Fruit fly (Drosophila melanogaster): ENCODE data around the gene sty.
A peak's percentile ranks its signal among the peaks of the same experiment; 100 is the strongest.

sty gene

DNA sequence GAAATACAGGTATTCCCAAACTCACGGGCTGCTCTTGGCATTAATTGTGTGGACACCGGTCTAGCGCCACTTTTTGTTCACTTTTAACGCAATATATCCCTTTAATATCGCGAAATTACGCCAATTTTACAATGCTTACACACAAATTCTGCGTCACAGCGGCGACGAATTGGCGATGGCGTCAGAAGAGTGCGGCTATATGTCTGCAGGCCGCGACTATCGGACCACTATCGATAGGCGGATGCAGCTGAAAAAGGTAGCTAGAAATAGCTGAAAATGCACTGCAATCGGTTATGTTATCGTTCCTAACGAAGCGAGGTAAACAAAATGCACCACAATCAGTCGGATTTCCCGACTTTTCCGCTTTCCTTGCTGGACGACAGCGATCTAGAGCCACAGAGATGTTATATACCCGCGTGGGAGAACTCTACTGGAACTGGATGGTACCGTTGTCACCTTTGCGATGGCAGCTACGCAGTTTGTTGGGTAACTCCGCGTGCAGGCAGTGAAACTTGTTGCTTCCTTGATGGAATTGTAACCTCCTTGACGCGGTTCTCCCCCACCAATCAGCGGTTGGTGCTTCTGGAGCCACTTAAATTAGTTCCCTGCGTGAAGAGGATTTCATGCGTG is 50.6 kb downstream of the sty start, which contains the start of the genes Ythdc1 and CG12010 (continued):
- TF ChIP-seq CHES-1-like (GFP tag; optimal IDR thresholded peaks at IDR 0.05): peak; percentile 91
- TF ChIP-seq peb (GFP tag; IDR thresholded peaks at IDR 0.05): no peak
- peak; percentile 39; the same call in 1 of the 2 replicates for TF ChIP-seq sob (GFP tag; IDR thresholded peaks at IDR 0.05)
- TF ChIP-seq Ada2b (GFP tag; IDR thresholded peaks at IDR 0.05): no peak
- TF ChIP-seq danr (GFP tag; IDR thresholded peaks at IDR 0.05): no peak
- peak; percentile 65 for TF ChIP-seq E2f2 (GFP tag; IDR thresholded peaks at IDR 0.05)
- peak; percentile 23 for TF ChIP-seq ftz-f1 (GFP tag; optimal IDR thresholded peaks at IDR 0.05)
- TF ChIP-seq gro (GFP tag; optimal IDR thresholded peaks at IDR 0.05): peak; percentile 34
- TF ChIP-seq CG18619 (GFP tag; optimal IDR thresholded peaks at IDR 0.05): peak; percentile 10
- TF ChIP-seq CG10462 (GFP tag; optimal IDR thresholded peaks at IDR 0.05): no peak
- TF ChIP-seq CG8290 (GFP tag; optimal IDR thresholded peaks at IDR 0.05): no peak
- TF ChIP-seq CG8290 (tag; optimal IDR thresholded peaks at IDR 0.05): no peak
- TF ChIP-seq MBD-R2 (GFP tag; IDR thresholded peaks at IDR 0.05): peak; percentile 91
- no peak for TF ChIP-seq CG14441 (GFP tag; IDR thresholded peaks at IDR 0.05)
- TF ChIP-seq org-1 (GFP tag; optimal IDR thresholded peaks at IDR 0.05): no peak
- peak; percentile 86 for TF ChIP-seq zen2 (GFP tag; IDR thresholded peaks at IDR 0.05; ENCODE audit: partially characterized antibody)

DNA sequence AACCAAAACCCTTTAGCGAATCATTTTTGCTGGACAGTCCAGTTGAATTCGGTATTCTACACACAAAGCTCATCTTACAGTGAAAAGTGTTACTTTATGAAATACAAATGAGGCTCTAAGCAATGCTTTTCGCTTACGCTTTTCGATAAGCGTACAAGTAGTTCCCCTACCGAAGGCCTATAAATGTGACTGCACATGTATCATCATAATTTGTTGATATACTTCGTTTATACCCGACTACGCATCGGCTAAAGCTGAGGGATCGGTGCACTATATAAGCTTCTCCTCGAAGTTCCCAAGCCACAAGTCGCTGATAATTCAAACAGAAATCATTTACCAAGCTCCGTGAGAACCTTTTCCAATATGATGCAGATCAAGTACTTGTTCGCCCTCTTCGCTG is 55.5 kb downstream of the sty start, which contains the start of gene Drs:
Gene Drs (plus strand): TSS at position 301 of the 400 bp plus-strand sequence.
- TF ChIP-seq CkIIα-i1 (GFP tag; IDR thresholded peaks at IDR 0.05) (no peak), CG10431 (GFP tag; optimal IDR thresholded peaks at IDR 0.05) (no peak), Hmx (GFP tag; optimal IDR thresholded peaks at IDR 0.05) (no peak), CG13296 (GFP tag; optimal IDR thresholded peaks at IDR 0.05) (no peak), CG16813 (GFP tag; IDR thresholded peaks at IDR 0.05; ENCODE audit: partially characterized antibody) (no peak), CG15696 (tag; optimal IDR thresholded peaks at IDR 0.05) (no peak), H15 (GFP tag; IDR thresholded peaks at IDR 0.05) (no peak)

DNA sequence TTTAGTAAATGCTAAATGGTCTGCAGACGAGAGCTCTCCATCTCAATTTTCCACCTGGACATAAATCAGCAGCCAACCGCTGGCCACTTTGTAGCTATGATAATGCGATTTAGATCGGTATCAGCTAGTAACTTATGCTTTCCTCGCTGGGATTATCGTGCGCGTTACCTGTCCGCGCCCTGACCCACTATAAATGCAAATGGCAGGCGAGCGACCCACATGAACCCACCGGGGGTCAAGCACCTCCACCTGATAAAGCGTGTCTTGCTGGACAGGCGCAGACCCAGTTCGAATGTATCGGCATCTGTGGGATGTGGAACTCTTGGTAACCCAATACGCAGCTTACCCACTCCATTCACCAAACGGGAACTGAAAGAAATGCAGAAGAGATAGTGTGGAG is 71.4 kb downstream of the sty start:
- TF ChIP-seq CG31388 (GFP tag; optimal IDR thresholded peaks at IDR 0.05) (no peak), slp2 (GFP tag; optimal IDR thresholded peaks at IDR 0.05) (no peak), crol (GFP tag; IDR thresholded peaks at IDR 0.05) (no peak), Meics (GFP tag; optimal IDR thresholded peaks at IDR 0.05) (no peak), Scr (GFP tag; IDR thresholded peaks at IDR 0.05; ENCODE audit: partially characterized antibody) (no peak), CG43689 (GFP tag; IDR thresholded peaks at IDR 0.05) (no peak), HHEX (GFP tag; optimal IDR thresholded peaks at IDR 0.05) (no peak), cas (GFP tag; IDR thresholded peaks at IDR 0.05) (no peak), CG14860 (GFP tag; IDR thresholded peaks at IDR 0.05; ENCODE audit: partially characterized antibody) (no peak), klu (GFP tag; IDR thresholded peaks at IDR 0.05) (no peak), CG15073 (GFP tag; optimal IDR thresholded peaks at IDR 0.05) (no peak), CG18619 (GFP tag; optimal IDR thresholded peaks at IDR 0.05) (no peak), Bdp1 (GFP tag; optimal IDR thresholded peaks at IDR 0.05) (no peak), Hey (tag; optimal IDR thresholded peaks at IDR 0.05) (no peak), Dad (GFP tag; optimal IDR thresholded peaks at IDR 0.05) (no peak), CG4328 (GFP tag; optimal IDR thresholded peaks at IDR 0.05) (no peak), oc (tag; optimal IDR thresholded peaks at IDR 0.05) (peak; percentile 74), Camta (GFP tag; optimal IDR thresholded peaks at IDR 0.05) (no peak), Optix (GFP tag; IDR thresholded peaks at IDR 0.05) (no peak), sr (GFP tag; IDR thresholded peaks at IDR 0.05) (no peak), p53 (GFP tag; optimal IDR thresholded peaks at IDR 0.05) (no peak), hbn (GFP tag; IDR thresholded peaks at IDR 0.05; ENCODE audit: partially characterized antibody) (no peak), rib (GFP tag; IDR thresholded peaks at IDR 0.05) (no peak), CG9437 (GFP tag; optimal IDR thresholded peaks at IDR 0.05) (no peak), nerfin-1 (tag; optimal IDR thresholded peaks at IDR 0.05) (no peak), CG7963 (GFP tag; IDR thresholded peaks at IDR 0.05; ENCODE audit: partially characterized antibody) (no peak), MTF-1 (GFP tag; optimal IDR thresholded peaks at IDR 0.05; ENCODE audit: borderline replicate concordance) (no peak), kni (GFP tag; optimal IDR thresholded peaks at IDR 0.05) (peak; percentile 42)
